Fruit fly (Drosophila melanogaster) whole organism, embryonic: ENCODE measurements around the gene CG43163.
A peak's percentile ranks its signal among the peaks of the same experiment; 100 is the strongest.

Experiments used
- CG10147 ChIP-seq: fragments of 200-800 bp; sonication (Bioruptor generic); optimal IDR thresholded peaks from 2 replicates; lab custom pipeline; 2019; ENCODE audit warnings: missing biosample characterization, mild to moderate bottlenecking, missing genetic modification characterization, moderate library complexity
- CG10366 ChIP-seq: fragments of 200-800 bp; sonication (Bioruptor generic); IDR thresholded peaks from 2 replicates; pipeline ENCODE4 v1.3.6; 2022; ENCODE audit warnings: missing biosample characterization, missing genetic modification characterization
- CG11723 ChIP-seq: fragments of 200-800 bp; sonication (Bioruptor generic); optimal IDR thresholded peaks from 2 replicates; lab custom pipeline; 2017; ENCODE audit warnings: missing biosample characterization, mild to moderate bottlenecking, missing genetic modification characterization
- CG12236 ChIP-seq: fragments of 200-800 bp; sonication (Bioruptor generic); optimal IDR thresholded peaks from 2 replicates; lab custom pipeline; 2016; ENCODE audit warnings: missing biosample characterization, missing genetic modification characterization
- CG12391 ChIP-seq: fragments of 200-800 bp; sonication (Bioruptor generic); optimal IDR thresholded peaks from 3 replicates; lab custom pipeline; 2018; ENCODE audit warnings: missing biosample characterization, mild to moderate bottlenecking, missing genetic modification characterization, moderate library complexity
- CG13123 ChIP-seq: fragments of 200-800 bp; sonication (Bioruptor generic); optimal IDR thresholded peaks from 2 replicates; lab custom pipeline; 2016; ENCODE audit warnings: missing biosample characterization, missing genetic modification characterization
- CG14860 ChIP-seq: fragments of 200-800 bp; sonication (Bioruptor generic); IDR thresholded peaks from 3 replicates; pipeline ENCODE4 v1.3.6; 2022; ENCODE audit warnings: missing biosample characterization, missing genetic modification characterization; ENCODE audit not compliant: partially characterized antibody
- CG14965 ChIP-seq: fragments of 200-800 bp; sonication (Bioruptor generic); optimal IDR thresholded peaks from 2 replicates; lab custom pipeline; 2016; ENCODE audit warnings: missing biosample characterization, missing genetic modification characterization, borderline replicate concordance
- CG1529 ChIP-seq: fragments of 200-800 bp; sonication (Bioruptor generic); optimal IDR thresholded peaks from 3 replicates; lab custom pipeline; 2018; ENCODE audit warnings: missing biosample characterization, missing genetic modification characterization
- CG1603 ChIP-seq: fragments of 200-800 bp; sonication (Bioruptor generic); optimal IDR thresholded peaks from 2 replicates; lab custom pipeline; 2019; ENCODE audit warnings: missing biosample characterization, mild to moderate bottlenecking, missing genetic modification characterization, moderate library complexity
- CG17186 ChIP-seq: fragments of 200-800 bp; sonication (Bioruptor generic); optimal IDR thresholded peaks from 3 replicates; lab custom pipeline; 2017; ENCODE audit warnings: missing biosample characterization, missing genetic modification reagents, missing genetic modification characterization
- CG17361 ChIP-seq: fragments of 200-800 bp; sonication (Bioruptor generic); IDR thresholded peaks from 3 replicates; pipeline ENCODE4 v1.3.6; 2022; ENCODE audit warnings: missing biosample characterization, missing genetic modification characterization
- CG18011 ChIP-seq: fragments of 200-800 bp; sonication (Bioruptor generic); optimal IDR thresholded peaks from 2 replicates; lab custom pipeline; 2017; ENCODE audit warnings: missing biosample characterization, missing genetic modification characterization, mild to moderate bottlenecking, moderate library complexity, missing genotype
- CG18764 ChIP-seq: fragments of 200-800 bp; sonication (Bioruptor generic); optimal IDR thresholded peaks from 3 replicates; lab custom pipeline; 2016; ENCODE audit warnings: missing biosample characterization, missing genetic modification characterization
- CG31441 ChIP-seq: fragments of 200-800 bp; sonication (Bioruptor generic); IDR thresholded peaks from 2 replicates; pipeline ENCODE4 v1.3.6; 2022; ENCODE audit warnings: missing biosample characterization, missing genetic modification characterization
- CG4707 ChIP-seq: fragments of 200-800 bp; sonication (Bioruptor generic); optimal IDR thresholded peaks from 2 replicates; lab custom pipeline; 2018; ENCODE audit warnings: missing biosample characterization, mild to moderate bottlenecking, missing genetic modification characterization, moderate library complexity
- CG7963 ChIP-seq: fragments of 200-800 bp; sonication (Bioruptor generic); IDR thresholded peaks from 3 replicates; pipeline ENCODE4 v1.3.6; 2022; ENCODE audit warnings: missing biosample characterization, missing genetic modification characterization; ENCODE audit not compliant: partially characterized antibody
- CoRest ChIP-seq: fragments of 200-800 bp; sonication (Bioruptor generic); optimal IDR thresholded peaks from 3 replicates; lab custom pipeline; 2018; ENCODE audit warnings: missing biosample characterization, mild to moderate bottlenecking, missing genetic modification characterization, moderate library complexity
- D19A ChIP-seq: fragments of 200-800 bp; optimal IDR thresholded peaks from 3 replicates; lab custom pipeline; 2019; ENCODE audit warnings: missing biosample characterization, mild to moderate bottlenecking, missing genetic modification characterization, moderate library complexity
- Dbx ChIP-seq: fragments of 200-800 bp; sonication (Bioruptor generic); IDR thresholded peaks from 3 replicates; pipeline ENCODE4 v1.3.6; 2022; ENCODE audit warnings: missing biosample characterization, missing genetic modification characterization
- Dip2 ChIP-seq: fragments of 200-800 bp; sonication (Bioruptor generic); IDR thresholded peaks from 2 replicates; pipeline ENCODE4 v1.3.6; 2022; ENCODE audit warnings: missing biosample characterization, missing genetic modification characterization
- Drgx ChIP-seq: fragments of 200-800 bp; sonication (Bioruptor generic); IDR thresholded peaks from 2 replicates; pipeline ENCODE4 v1.3.6; 2022; ENCODE audit warnings: missing biosample characterization, missing genetic modification characterization
- HHEX ChIP-seq: fragments of 200-800 bp; sonication (Bioruptor generic); optimal IDR thresholded peaks from 3 replicates; lab custom pipeline; 2017; ENCODE audit warnings: missing biosample characterization, mild to moderate bottlenecking, missing genetic modification characterization, missing genetic modification reagents
- Hr51 ChIP-seq, 2 experiments: fragments of 200-800 bp; sonication (Bioruptor generic); optimal IDR thresholded peaks; 2 replicates in 1 of 2; 3 replicates in 1 of 2; lab custom pipeline; 2016 to 2018; ENCODE audit warnings: missing biosample characterization in 2 of 2, missing genetic modification characterization in 2 of 2, mild to moderate bottlenecking in 1 of 2, moderate library complexity in 1 of 2
- Rx ChIP-seq: fragments of 200-800 bp; sonication (Bioruptor generic); IDR thresholded peaks from 2 replicates; pipeline ENCODE4 v1.3.6; 2022; ENCODE audit warnings: missing biosample characterization, missing genetic modification characterization
- Side ChIP-seq: fragments of 200-800 bp; sonication (Bioruptor generic); optimal IDR thresholded peaks from 2 replicates; lab custom pipeline; 2016; ENCODE audit warnings: missing biosample characterization, missing genetic modification characterization
- Sry-δ ChIP-seq: fragments of 200-800 bp; sonication (Bioruptor generic); optimal IDR thresholded peaks from 2 replicates; lab custom pipeline; 2016; ENCODE audit warnings: missing biosample characterization, missing genetic modification characterization
- Stat92E ChIP-seq, 3 experiments: fragments of >200 bp in 2 of 3; fragments of 200-800 bp in 1 of 3; sonication (Bioruptor generic) in 1 of 3; optimal IDR thresholded peaks; 2 replicates each; lab custom pipeline; 2017 to 2019; ENCODE audit warnings: missing biosample characterization in 3 of 3, missing genetic modification characterization in 3 of 3, mild to moderate bottlenecking in 1 of 3, moderate library complexity in 1 of 3
- bbx ChIP-seq: fragments of 200-800 bp; sonication (Bioruptor generic); IDR thresholded peaks from 2 replicates; pipeline ENCODE4 v1.3.6; 2022; ENCODE audit warnings: missing biosample characterization, missing genetic modification characterization; ENCODE audit not compliant: partially characterized antibody
- bcd ChIP-seq: fragments of 200-800 bp; sonication (Bioruptor generic); optimal IDR thresholded peaks from 2 replicates; lab custom pipeline; 2017; ENCODE audit warnings: missing biosample characterization, mild to moderate bottlenecking, missing genetic modification characterization
- bsh ChIP-seq, 2 experiments: fragments of 200-800 bp; sonication (Bioruptor generic); optimal IDR thresholded peaks; 2 replicates each; lab custom pipeline; 2017 to 2018; ENCODE audit warnings: mild to moderate bottlenecking in 2 of 2, missing biosample characterization in 2 of 2, missing genetic modification characterization in 2 of 2, moderate library complexity in 1 of 2
- corto ChIP-seq: fragments of 200-800 bp; sonication (Bioruptor generic); optimal IDR thresholded peaks from 2 replicates; lab custom pipeline; 2016; ENCODE audit warnings: missing biosample characterization, mild to moderate bottlenecking, missing genetic modification characterization, moderate library complexity
- dati ChIP-seq: fragments of 200-800 bp; sonication (Bioruptor generic); IDR thresholded peaks from 2 replicates; pipeline ENCODE4 v1.3.6; 2022; ENCODE audit warnings: missing biosample characterization, missing genetic modification characterization
- disco-r ChIP-seq: fragments of 200-800 bp; sonication (Bioruptor generic); optimal IDR thresholded peaks from 2 replicates; lab custom pipeline; 2016; ENCODE audit warnings: missing biosample characterization, missing genetic modification characterization
- eve ChIP-seq, 2 experiments: fragments of >200 bp; optimal IDR thresholded peaks; 2 replicates each; lab custom pipeline; 2017; ENCODE audit warnings: missing biosample characterization in 2 of 2, missing genetic modification characterization in 2 of 2
- kah ChIP-seq: fragments of 200-800 bp; sonication (Bioruptor generic); optimal IDR thresholded peaks from 2 replicates; lab custom pipeline; 2018; ENCODE audit warnings: missing biosample characterization, mild to moderate bottlenecking, missing genetic modification characterization
- lmd ChIP-seq: fragments of 200-800 bp; sonication (Bioruptor generic); IDR thresholded peaks from 2 replicates; pipeline ENCODE4 v1.3.6; 2022; ENCODE audit warnings: missing biosample characterization, missing genetic modification characterization
- mam ChIP-seq: fragments of 200-800 bp; sonication (Bioruptor generic); optimal IDR thresholded peaks from 3 replicates; lab custom pipeline; 2016; ENCODE audit warnings: missing biosample characterization, missing genetic modification characterization
- p53 ChIP-seq: fragments of 200-800 bp; sonication (Bioruptor generic); optimal IDR thresholded peaks from 2 replicates; lab custom pipeline; 2016; ENCODE audit warnings: missing biosample characterization, missing genetic modification characterization
- pnt ChIP-seq: fragments of 200-800 bp; sonication (Bioruptor generic); optimal IDR thresholded peaks from 3 replicates; lab custom pipeline; 2016; ENCODE audit warnings: missing biosample characterization, missing genetic modification characterization
- run ChIP-seq: fragments of 200-800 bp; sonication (Bioruptor generic); optimal IDR thresholded peaks from 3 replicates; lab custom pipeline; 2018; ENCODE audit warnings: missing biosample characterization, mild to moderate bottlenecking, missing genetic modification characterization
- salm ChIP-seq: fragments of 200-800 bp; sonication (Bioruptor generic); optimal IDR thresholded peaks from 2 replicates; lab custom pipeline; 2018; ENCODE audit warnings: missing biosample characterization, mild to moderate bottlenecking, missing genetic modification characterization
- tin ChIP-seq: fragments of 200-800 bp; sonication (Bioruptor generic); optimal IDR thresholded peaks from 3 replicates; lab custom pipeline; 2016; ENCODE audit warnings: missing biosample characterization, missing genetic modification characterization
- tio ChIP-seq: fragments of 200-800 bp; sonication (Bioruptor generic); optimal IDR thresholded peaks from 2 replicates; lab custom pipeline; 2017; ENCODE audit warnings: missing biosample characterization, missing genetic modification characterization, inconsistent platforms
- trem ChIP-seq: fragments of 200-800 bp; optimal IDR thresholded peaks from 3 replicates; lab custom pipeline; 2019; ENCODE audit warnings: missing biosample characterization, mild to moderate bottlenecking, missing genetic modification characterization, moderate library complexity
- ttk ChIP-seq: fragments of 200-800 bp; sonication (Bioruptor generic); IDR thresholded peaks from 2 replicates; pipeline ENCODE4 v2.1.2; 2022; ENCODE audit warnings: missing biosample characterization, missing genetic modification characterization
- wdn ChIP-seq: fragments of 200-800 bp; sonication (Bioruptor generic); IDR thresholded peaks from 2 replicates; pipeline ENCODE4 v1.3.6; 2022; ENCODE audit warnings: missing biosample characterization, missing genetic modification characterization
- z ChIP-seq: fragments of 200-800 bp; sonication (Bioruptor generic); IDR thresholded peaks from 3 replicates; pipeline ENCODE4 v1.3.6; 2022; ENCODE audit warnings: missing biosample characterization, missing genetic modification characterization
- zfh1 ChIP-seq: fragments of 200-800 bp; sonication (Bioruptor generic); IDR thresholded peaks from 3 replicates; pipeline ENCODE4 v1.3.6; 2022; ENCODE audit warnings: missing biosample characterization, missing genetic modification characterization

CG43163 gene

dm6 chr3L:8549183-8549890 is 42.4 kb upstream of the CG43163 start (continued):
- TF ChIP-seq Drgx (GFP tag; lab: Robert Waterston, UW) (0 out of 2 replicates have a peak, but pooled peaks have one; percentile 35), corto (GFP tag; lab: Kevin White, UChicago) (no peak), Dip2 (GFP tag; lab: Robert Waterston, UW) (no peak), kah (GFP tag; lab: Kevin White, UChicago) (peak; percentile 61), CG1603 (tag; lab: Kevin White, UChicago) (peak; percentile 77), Rx (GFP tag; lab: Robert Waterston, UW) (no peak), z (GFP tag; lab: Robert Waterston, UW) (peak; percentile 74; the same call in 2 of the 3 replicates), salm (peak; percentile 18), Stat92E (GFP tag; optimal IDR thresholded peaks at IDR 0.05; lab: Kevin White, UChicago) (no peak), D19A (tag; lab: Kevin White, UChicago) (peak; percentile 56), CG10147 (GFP tag; lab: Kevin White, UChicago) (peak; percentile 15), CG4707 (GFP tag; lab: Kevin White, UChicago) (peak; percentile 51), CoRest (peak; percentile 63), CG18011 (no peak), CG12391 (tag; lab: Kevin White, UChicago) (peak; percentile 56), CG12236 (GFP tag; lab: Kevin White, UChicago) (peak; percentile 54), CG10366 (GFP tag; lab: Robert Waterston, UW) (no peak; the same call in 1 of the 2 replicates), CG1529 (peak; percentile 60), bbx (GFP tag; lab: Robert Waterston, UW) (no peak), eve (GFP tag; optimal IDR thresholded peaks at IDR 0.05; lab: Kevin White, UChicago) (peak in 1 of 2 experiments; percentile 83), lmd (peak; percentile 55), CG18764 (GFP tag; lab: Kevin White, UChicago) (peak; percentile 35), Sry-δ (GFP tag; lab: Kevin White, UChicago) (peak; percentile 20), tio (peak; percentile 24), tin (peak; percentile 60), CG14860 (GFP tag; lab: Robert Waterston, UW) (no peak), mam (peak; percentile 31), disco-r (peak; percentile 24), zfh1 (GFP tag; lab: Robert Waterston, UW) (peak; percentile 54; the same call in 1 of the 3 replicates), CG11723 (GFP tag; lab: Kevin White, UChicago) (no peak), bcd (peak; percentile 8), Hr51 (GFP tag; optimal IDR thresholded peaks at IDR 0.05; lab: Kevin White, UChicago) (peak in 1 of 2 experiments; percentile 56)

DNA sequence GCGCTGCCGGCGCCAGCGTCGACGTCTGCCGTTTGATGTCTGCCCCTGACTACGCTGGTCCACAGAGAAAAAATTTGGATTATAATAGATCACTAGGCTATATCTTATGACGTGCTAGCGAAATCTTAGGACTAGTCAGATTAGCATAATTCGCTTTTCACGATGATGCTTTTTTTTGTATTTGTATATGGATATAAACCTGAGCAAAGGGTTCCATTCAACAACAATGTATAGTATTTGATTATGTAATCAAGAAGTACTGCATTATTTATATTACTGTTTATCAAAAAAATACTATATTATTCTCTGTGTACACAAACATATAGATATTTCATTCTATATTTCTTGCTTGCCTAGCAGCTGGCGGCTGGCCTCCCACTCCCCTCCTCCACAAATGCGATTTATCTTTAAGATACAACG is 40.2 kb upstream of the CG43163 start:
- TF ChIP-seq CG13123 (peak; percentile 73), CG31441 (GFP tag; lab: Robert Waterston, UW) (peak; percentile 88), p53 (GFP tag; lab: Kevin White, UChicago) (no peak), tin (peak; percentile 81), pnt (peak; percentile 66), bsh (GFP tag; optimal IDR thresholded peaks at IDR 0.05; lab: Kevin White, UChicago) (peak in 1 of 2 experiments; percentile 87), Side (GFP tag; lab: Kevin White, UChicago) (peak; percentile 60), Dbx (GFP tag; lab: Robert Waterston, UW) (peak; percentile 87), CG17361 (GFP tag; lab: Robert Waterston, UW) (peak; percentile 93), run (peak; percentile 79), CG14965 (GFP tag; lab: Kevin White, UChicago) (no peak), CG7963 (no peak), ttk (GFP tag; lab: Robert Waterston, UW) (peak; percentile 78), trem (tag; lab: Kevin White, UChicago) (peak; percentile 65), D19A (tag; lab: Kevin White, UChicago) (peak; percentile 80), dati (GFP tag; lab: Robert Waterston, UW) (no peak), wdn (GFP tag; lab: Robert Waterston, UW) (peak; percentile 80), CoRest (peak; percentile 94), CG17186 (no peak), HHEX (GFP tag; lab: Kevin White, UChicago) (peak; percentile 90)
